Worm (Caenorhabditis elegans) whole organism, L1 larva: ENCODE results near the gene fbxb-40.
"Not testable (repeated sequence)": the region's sequence is repeated elsewhere in the genome, so short reads cannot be mapped to it uniquely, and the experiment has no call there.

Experiments used
- F16B12.6 ChIP-seq: fragments of 150-350 bp; optimal IDR thresholded peaks from 2 replicates; lab custom pipeline; 2014; ENCODE audit warnings: missing biosample characterization, missing genetic modification characterization
- Y116A8C.19 ChIP-seq: sonication (generic microtip); optimal IDR thresholded peaks from 2 replicates; lab custom pipeline; 2016; ENCODE audit warnings: missing compliant biosample characterization, missing genetic modification characterization, borderline replicate concordance
- aha-1 ChIP-seq: fragments of 150-350 bp; optimal IDR thresholded peaks from 2 replicates; lab custom pipeline; 2014; ENCODE audit warnings: missing biosample characterization, missing genetic modification characterization
- ama-1 ChIP-seq: fragments of 150-350 bp; optimal IDR thresholded peaks from 2 replicates; lab custom pipeline; 2014
- ceh-90 ChIP-seq: sonication (generic microtip); optimal IDR thresholded peaks from 2 replicates; lab custom pipeline; 2016; ENCODE audit warnings: missing genetic modification characterization, missing compliant biosample characterization
- dsc-1 ChIP-seq: sonication (generic microtip); optimal IDR thresholded peaks from 2 replicates; lab custom pipeline; 2016; ENCODE audit warnings: mild to moderate bottlenecking, missing genetic modification characterization, missing compliant biosample characterization
- egl-27 ChIP-seq, 2 experiments: fragments of 150-350 bp in 1 of 2; sonication (generic microtip); optimal IDR thresholded peaks; 3 replicates each; lab custom pipeline; 2017 to 2018; ENCODE audit warnings: missing biosample characterization in 2 of 2, missing genetic modification characterization in 2 of 2, missing genetic modification reagents in 2 of 2
- elt-2 ChIP-seq: sonication (generic microtip); optimal IDR thresholded peaks from 2 replicates; lab custom pipeline; 2016; ENCODE audit warnings: missing genetic modification characterization, mild to moderate bottlenecking, inconsistent platforms, missing compliant biosample characterization, missing genetic modification reagents
- elt-3 ChIP-seq, 6 experiments: fragments of 150-350 bp in 1 of 6; sonication (generic microtip); optimal IDR thresholded peaks; 2 replicates each; lab custom pipeline; 2017 to 2018; ENCODE audit warnings: missing biosample characterization in 6 of 6, missing genetic modification characterization in 6 of 6, inconsistent platforms in 1 of 6
- fkh-4 ChIP-seq: sonication (generic microtip); optimal IDR thresholded peaks from 2 replicates; lab custom pipeline; 2016; ENCODE audit warnings: missing compliant biosample characterization, missing genetic modification characterization, borderline replicate concordance
- fkh-8 ChIP-seq: sonication (generic microtip); optimal IDR thresholded peaks from 2 replicates; lab custom pipeline; 2016; ENCODE audit warnings: mild to moderate bottlenecking, missing genetic modification characterization, missing compliant biosample characterization
- grh-1 ChIP-seq: fragments of 200-800 bp; sonication (Bioruptor generic); IDR thresholded peaks from 2 replicates; pipeline ENCODE4 v1.3.6; 2022; ENCODE audit warnings: missing genetic modification reagents, missing genetic modification characterization, missing compliant biosample characterization
- hlh-4 ChIP-seq: sonication (generic microtip); optimal IDR thresholded peaks from 2 replicates; lab custom pipeline; 2016; ENCODE audit warnings: mild to moderate bottlenecking, missing genetic modification characterization, missing compliant biosample characterization
- hpl-2 ChIP-seq: fragments of 150-350 bp; optimal IDR thresholded peaks from 2 replicates; lab custom pipeline; 2014; ENCODE audit warnings: missing biosample characterization, missing genetic modification reagents, missing genetic modification characterization
- jun-1 ChIP-seq: fragments of 150-350 bp; optimal IDR thresholded peaks from 2 replicates; lab custom pipeline; 2014; ENCODE audit warnings: missing biosample characterization, missing genetic modification reagents, missing genetic modification characterization
- lin-14 ChIP-seq: fragments of 200-800 bp; sonication (Bioruptor generic); optimal IDR thresholded peaks from 2 replicates; lab custom pipeline; 2018; ENCODE audit warnings: mild to moderate bottlenecking, missing genetic modification characterization, moderate library complexity, missing compliant biosample characterization
- lin-15B ChIP-seq: fragments of 150-350 bp; sonication (generic microtip); optimal IDR thresholded peaks from 3 replicates; lab custom pipeline; 2014; ENCODE audit warnings: missing biosample characterization, missing genetic modification characterization
- lin-35 ChIP-seq, 2 experiments: fragments of 150-350 bp; optimal IDR thresholded peaks; 2 replicates each; lab custom pipeline; 2014; ENCODE audit warnings: missing biosample characterization in 2 of 2, missing genetic modification characterization in 2 of 2, missing genetic modification reagents in 2 of 2
- mab-9 ChIP-seq: fragments of 200-800 bp; sonication (Bioruptor generic); IDR thresholded peaks from 2 replicates; pipeline ENCODE4 v1.3.6; 2022; ENCODE audit warnings: missing genetic modification reagents, missing genetic modification characterization, missing compliant biosample characterization
- nhr-19 ChIP-seq: fragments of 200-800 bp; sonication (Bioruptor generic); conservative IDR thresholded peaks from 2 replicates; pipeline ENCODE4 v1.3.6; 2022; ENCODE audit warnings: missing genetic modification characterization, missing compliant biosample characterization
- nhr-20 ChIP-seq: sonication (generic microtip); optimal IDR thresholded peaks from 2 replicates; lab custom pipeline; 2016; ENCODE audit warnings: mild to moderate bottlenecking, missing genetic modification characterization, missing compliant biosample characterization
- nhr-237 ChIP-seq: fragments of 150-350 bp; optimal IDR thresholded peaks from 2 replicates; lab custom pipeline; 2014; ENCODE audit warnings: missing biosample characterization, missing genetic modification characterization
- nhr-71 ChIP-seq: sonication (generic microtip); optimal IDR thresholded peaks from 2 replicates; lab custom pipeline; 2016; ENCODE audit warnings: mild to moderate bottlenecking, missing genetic modification characterization, moderate library complexity, missing compliant biosample characterization
- nhr-76 ChIP-seq: sonication (generic microtip); optimal IDR thresholded peaks from 2 replicates; lab custom pipeline; 2017; ENCODE audit warnings: missing biosample characterization, missing genetic modification characterization
- nhr-77 ChIP-seq: fragments of 150-350 bp; optimal IDR thresholded peaks from 2 replicates; lab custom pipeline; 2014; ENCODE audit warnings: missing biosample characterization, missing genetic modification characterization
- nhr-84 ChIP-seq: sonication (generic microtip); optimal IDR thresholded peaks from 2 replicates; lab custom pipeline; 2017; ENCODE audit warnings: missing biosample characterization, missing genetic modification characterization
- nhr-85 ChIP-seq: sonication (generic microtip); peaks from one replicate; lab custom pipeline; 2016; ENCODE audit warnings: missing genetic modification characterization, inconsistent platforms, missing compliant biosample characterization
- nhr-90 ChIP-seq: sonication (generic microtip); optimal IDR thresholded peaks from 2 replicates; lab custom pipeline; 2016; ENCODE audit warnings: mild to moderate bottlenecking, missing genetic modification characterization, missing compliant biosample characterization; ENCODE audit not compliant: poor library complexity
- pax-3 ChIP-seq: fragments of 200-800 bp; sonication (Bioruptor generic); optimal IDR thresholded peaks from 2 replicates; lab custom pipeline; 2018; ENCODE audit warnings: mild to moderate bottlenecking, missing genetic modification characterization, moderate library complexity, missing compliant biosample characterization
- pqm-1 ChIP-seq: sonication (generic microtip); optimal IDR thresholded peaks from 3 replicates; lab custom pipeline; 2017; ENCODE audit warnings: missing biosample characterization, missing genetic modification characterization
- skn-1 ChIP-seq: fragments of 150-350 bp; optimal IDR thresholded peaks from 2 replicates; lab custom pipeline; 2014; ENCODE audit warnings: missing biosample characterization, missing genetic modification characterization
- snu-23 ChIP-seq: sonication (generic microtip); optimal IDR thresholded peaks from 2 replicates; lab custom pipeline; 2016; ENCODE audit warnings: missing genetic modification characterization, missing compliant biosample characterization
- sox-4 ChIP-seq: sonication (generic microtip); optimal IDR thresholded peaks from 2 replicates; lab custom pipeline; 2016; ENCODE audit warnings: missing genetic modification characterization, missing compliant biosample characterization
- sptf-1 ChIP-seq: fragments of 150-350 bp; optimal IDR thresholded peaks from 2 replicates; lab custom pipeline; 2014; ENCODE audit warnings: missing biosample characterization, missing genetic modification characterization
- sup-37 ChIP-seq: fragments of 200-800 bp; sonication (Bioruptor generic); optimal IDR thresholded peaks from 2 replicates; lab custom pipeline; 2018; ENCODE audit warnings: mild to moderate bottlenecking, missing genetic modification characterization, missing compliant biosample characterization
- tbx-2 ChIP-seq: sonication (generic microtip); optimal IDR thresholded peaks from 2 replicates; lab custom pipeline; 2016; ENCODE audit warnings: missing genetic modification characterization, missing compliant biosample characterization
- tlp-1 ChIP-seq: fragments of 150-350 bp; optimal IDR thresholded peaks from 2 replicates; lab custom pipeline; 2014; ENCODE audit warnings: missing biosample characterization, missing genetic modification characterization
- ztf-11 ChIP-seq, 2 experiments: sonication (generic microtip); optimal IDR thresholded peaks; 2 replicates each; lab custom pipeline; 2016 to 2017; ENCODE audit warnings: missing genetic modification characterization in 2 of 2, missing biosample characterization in 1 of 2, missing compliant biosample characterization in 1 of 2

Gene fbxb-40

ce11 chrII:1070875-1071274, 21.1 kb upstream of the fbxb-40 start, which contains the start of gene K02E7.12:
TSS of gene K02E7.12 (plus strand) at chrII:1071175.
- no peak for TF ChIP-seq sptf-1 (tag; lab: Kevin White, UChicago)
- no peak for TF ChIP-seq nhr-20 (tag; lab: Kevin White, UChicago)
- TF ChIP-seq snu-23 = no peak
- no peak for TF ChIP-seq sup-37 (GFP tag; lab: Kevin White, UChicago)
- no peak for TF ChIP-seq nhr-237
- no peak for TF ChIP-seq nhr-19 (GFP tag; lab: Robert Waterston, UW)

ce11 chrII:1066907-1067306, 17.2 kb upstream of the fbxb-40 start, which contains the start of gene K02E7.10:
TSS of gene K02E7.10 (minus strand) at chrII:1067007.
- no peak for TF ChIP-seq nhr-77
- TF ChIP-seq nhr-84 (tag; lab: Kevin White, UChicago) = no peak
- TF ChIP-seq pax-3 (tag; lab: Kevin White, UChicago) = no peak
- no peak for TF ChIP-seq lin-15B (tag; lab: Kevin White, UChicago)
- TF ChIP-seq tbx-2 = no peak
- no peak for TF ChIP-seq hpl-2 (GFP tag; lab: Kevin White, UChicago)
- no peak for TF ChIP-seq ztf-11 (tag; optimal IDR thresholded peaks at IDR 0.05; lab: Kevin White, UChicago)
- no peak for TF ChIP-seq sox-4 (tag; lab: Kevin White, UChicago)
- TF ChIP-seq Y116A8C.19 = no peak
- no peak for TF ChIP-seq jun-1 (tag; lab: Kevin White, UChicago)
- no peak for TF ChIP-seq dsc-1

- TF ChIP-seq nhr-237 = no peak
- TF ChIP-seq tbx-2 = no peak
- TF ChIP-seq tlp-1 (tag; lab: Kevin White, UChicago) = no peak
- no peak for TF ChIP-seq jun-1 (tag; lab: Kevin White, UChicago)
- TF ChIP-seq nhr-85 = no peak
- TF ChIP-seq ama-1 (lab: Kevin White, UChicago) = no peak
- no peak for TF ChIP-seq skn-1
- TF ChIP-seq mab-9 (GFP tag; lab: Robert Waterston, UW) = no peak
- no peak for TF ChIP-seq fkh-8 (tag; lab: Kevin White, UChicago)
- TF ChIP-seq nhr-76 (tag; lab: Kevin White, UChicago) = no peak
- no peak for TF ChIP-seq nhr-20 (tag; lab: Kevin White, UChicago)
- TF ChIP-seq aha-1 (tag; lab: Kevin White, UChicago) = no peak
- TF ChIP-seq lin-35 (GFP tag; optimal IDR thresholded peaks at IDR 0.05; lab: Kevin White, UChicago) = no peak
- no peak for TF ChIP-seq Y116A8C.19
- no peak for TF ChIP-seq ceh-90
- no peak for TF ChIP-seq nhr-84 (tag; lab: Kevin White, UChicago)
Observed at ce11 chrII:1063926-1064325, 14.2 kb upstream of the fbxb-40 start.

- not testable (repeated sequence) for TF ChIP-seq F16B12.6 (tag; lab: Kevin White, UChicago); fkh-4 (tag; lab: Kevin White, UChicago); egl-27 (tag; optimal IDR thresholded peaks at IDR 0.05; lab: Kevin White, UChicago)
Observed at ce11 chrII:1060702-1061101, 11.0 kb upstream of the fbxb-40 start, which contains the start of gene btb-10. TSS of gene btb-10 (minus strand) at chrII:1060802.

- TF ChIP-seq nhr-71 (peak; percentile 51), nhr-90 (tag; lab: Kevin White, UChicago) (peak; percentile 3), elt-3 (tag; optimal IDR thresholded peaks at IDR 0.05; lab: Kevin White, UChicago) (peak in 5 of 6 experiments; percentile 9 to 71 (median 41)), pqm-1 (peak; percentile 2), grh-1 (no peak), lin-14 (peak; percentile 46), elt-2 (tag; lab: Kevin White, UChicago) (peak; percentile 99), nhr-20 (tag; lab: Kevin White, UChicago) (peak; percentile 45), hlh-4 (tag; lab: Kevin White, UChicago) (no peak)
Observed at ce11 chrII:1056844-1057243, 7.1 kb upstream of the fbxb-40 start.
